Fruit fly (Drosophila melanogaster): ENCODE measurements around the gene CG3061.

Gene CG3061

dm6 chr3R:14024919-14025387, 7.2 kb upstream of the CG3061 start (continued):
- TF ChIP-seq CG9876 (GFP tag; optimal IDR thresholded peaks at IDR 0.05) (peak; percentile 12), Pdp1 (GFP tag; optimal IDR thresholded peaks at IDR 0.05) (peak; percentile 14 to 74), crp (GFP tag; optimal IDR thresholded peaks at IDR 0.05) (peak in 1 of 2 experiments; percentile 65), CG33557 (GFP tag; optimal IDR thresholded peaks at IDR 0.05) (no peak), gcm (GFP tag; optimal IDR thresholded peaks at IDR 0.05) (peak; percentile 26), yki (optimal IDR thresholded peaks at IDR 0.05) (no peak), CG12299 (tag; optimal IDR thresholded peaks at IDR 0.05) (no peak), CHES-1-like (GFP tag; optimal IDR thresholded peaks at IDR 0.05) (peak; percentile 76), otp (GFP tag; IDR thresholded peaks at IDR 0.05) (peak; percentile 62), Dad (GFP tag; optimal IDR thresholded peaks at IDR 0.05) (peak; percentile 12), CG3838 (GFP tag; optimal IDR thresholded peaks at IDR 0.05) (no peak), twi (tag; optimal IDR thresholded peaks at IDR 0.05) (peak; percentile 73), Atf6 (GFP tag; IDR thresholded peaks at IDR 0.05) (peak; percentile 57; the same call in 1 of the 2 replicates), gsb-n (tag; optimal IDR thresholded peaks at IDR 0.05) (no peak), caup (GFP tag; optimal IDR thresholded peaks at IDR 0.05; ENCODE audit: severe bottlenecking) (peak; percentile 57), mirr (GFP tag; optimal IDR thresholded peaks at IDR 0.05) (peak; percentile 91), slp2 (GFP tag; optimal IDR thresholded peaks at IDR 0.05) (peak; percentile 8), CG6254 (GFP tag; optimal IDR thresholded peaks at IDR 0.05) (peak; percentile 36), CG12769 (tag; optimal IDR thresholded peaks at IDR 0.05) (peak; percentile 8), CG7963 (GFP tag; IDR thresholded peaks at IDR 0.05; ENCODE audit: partially characterized antibody) (no peak), Scr (GFP tag; IDR thresholded peaks at IDR 0.05; ENCODE audit: partially characterized antibody) (peak; percentile 10; the same call in 1 of the 2 replicates), CG7372 (GFP tag; IDR thresholded peaks at IDR 0.05) (0 out of 2 replicates have a peak, but pooled peaks have one; percentile 12), chm (GFP tag; IDR thresholded peaks at IDR 0.05) (0 out of 2 replicates have a peak, but pooled peaks have one; percentile 36), CG9727 (GFP tag; optimal IDR thresholded peaks at IDR 0.05) (peak; percentile 35), eve (GFP tag; optimal IDR thresholded peaks at IDR 0.05) (peak in 1 of 2 experiments; percentile 62), CG3847 (GFP tag; IDR thresholded peaks at IDR 0.05) (peak; percentile 40; the same call in 1 of the 2 replicates), croc (GFP tag; conservative IDR thresholded peaks at IDR 0.05) (no peak), CG10366 (GFP tag; IDR thresholded peaks at IDR 0.05) (no peak), CG32532 (GFP tag; IDR thresholded peaks at IDR 0.05) (peak; percentile 55; the same call in 1 of the 2 replicates), CG34422 (GFP tag; IDR thresholded peaks at IDR 0.05) (peak; percentile 77; the same call in 1 of the 3 replicates), CG17361 (GFP tag; IDR thresholded peaks at IDR 0.05) (no peak), BtbVII (GFP tag; optimal IDR thresholded peaks at IDR 0.05) (peak; percentile 82), dm (GFP tag; optimal IDR thresholded peaks at IDR 0.05) (peak; percentile 30), CG10267 (tag; optimal IDR thresholded peaks at IDR 0.05) (no peak), Aef1 (GFP tag; IDR thresholded peaks at IDR 0.05) (no peak), zen (tag; optimal IDR thresholded peaks at IDR 0.05) (no peak), ci (GFP tag; IDR thresholded peaks at IDR 0.05) (peak; percentile 5; the same call in 1 of the 3 replicates), bab2 (GFP tag; optimal IDR thresholded peaks at IDR 0.05) (no peak), Asciz (GFP tag; optimal IDR thresholded peaks at IDR 0.05) (peak; percentile 64), kni (GFP tag; optimal IDR thresholded peaks at IDR 0.05) (peak; percentile 59), pan (optimal IDR thresholded peaks at IDR 0.05) (no peak), pan (GFP tag; optimal IDR thresholded peaks at IDR 0.05 in 1 of 2, IDR thresholded peaks at IDR 0.05 in 1 of 2) (no peak), CG12942 (GFP tag; optimal IDR thresholded peaks at IDR 0.05) (no peak), CG8290 (GFP tag; optimal IDR thresholded peaks at IDR 0.05) (no peak), CG8290 (tag; optimal IDR thresholded peaks at IDR 0.05) (peak in 1 of 2 experiments; percentile 43), CG18619 (GFP tag; optimal IDR thresholded peaks at IDR 0.05) (peak; percentile 21), Nf-YC (tag; optimal IDR thresholded peaks at IDR 0.05) (peak; percentile 20), so (GFP tag; IDR thresholded peaks at IDR 0.05) (0 out of 3 replicates have a peak, but pooled peaks have one; percentile 59), CG2889 (GFP tag; IDR thresholded peaks at IDR 0.05) (no peak), stc (GFP tag; IDR thresholded peaks at IDR 0.05) (no peak; the same call in 1 of the 2 replicates), Deaf1 (tag; optimal IDR thresholded peaks at IDR 0.05) (peak; percentile 35)
